Worm (Caenorhabditis elegans) whole organism, young adult: Measurements from ENCODE around the gene K05F1.10.

Source experiments
- nfyb-1 ChIP-seq: fragments of 200-800 bp; sonication (Bioruptor generic); IDR thresholded peaks from 2 replicates; pipeline ENCODE4 v1.3.6; 2022; ENCODE audit warnings: missing genetic modification reagents, missing genetic modification characterization, missing compliant biosample characterization
- ztf-18 ChIP-seq: sonication (generic microtip); optimal IDR thresholded peaks from 2 replicates; lab custom pipeline; 2016; ENCODE audit warnings: missing genotype, mild to moderate bottlenecking, missing genetic modification characterization, missing compliant biosample characterization

DNA sequence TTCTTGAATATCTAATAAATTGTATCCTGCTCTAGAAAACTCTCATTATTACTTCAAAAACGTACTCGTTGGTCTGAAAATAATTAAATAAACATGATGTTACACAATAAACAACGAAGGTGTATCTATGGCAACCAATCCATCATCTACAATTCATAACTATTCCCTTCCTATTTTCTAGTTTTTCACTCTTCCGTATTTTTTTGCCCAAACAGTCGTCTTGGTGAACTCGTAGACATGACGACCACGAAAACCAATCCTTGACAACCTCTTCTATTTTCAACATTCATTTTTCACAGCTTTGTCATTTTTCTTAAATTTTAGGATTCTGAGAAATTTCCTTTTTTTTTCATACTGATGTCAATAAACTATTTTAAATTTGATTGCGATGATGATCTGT, 16.5 kb downstream of the K05F1.10 start, which contains the start of gene K05F1.13:
- TF ChIP-seq nfyb-1 (GFP tag; lab: Robert Waterston, UW) (no peak), ztf-18 (no peak)
